Fruit fly (Drosophila melanogaster) whole organism, embryonic: ENCODE data around the gene Ythdc1.

ENCODE experiments used
- B-H1 ChIP-seq: fragments of 200-800 bp; sonication (Bioruptor generic); IDR thresholded peaks from 3 replicates; pipeline ENCODE4 v1.3.6; 2022; ENCODE audit warnings: missing biosample characterization, missing genetic modification characterization
- Blimp-1 ChIP-seq: fragments of 200-800 bp; sonication (Bioruptor generic); optimal IDR thresholded peaks from 3 replicates; lab custom pipeline; 2018; ENCODE audit warnings: missing biosample characterization, missing genetic modification characterization, mild to moderate bottlenecking, moderate library complexity, missing genetic modification reagents
- CG10267 ChIP-seq: fragments of 200-800 bp; sonication (Bioruptor generic); optimal IDR thresholded peaks from 2 replicates; lab custom pipeline; 2018; ENCODE audit warnings: missing biosample characterization, mild to moderate bottlenecking, missing genetic modification characterization, moderate library complexity
- CG10274 ChIP-seq: fragments of 200-800 bp; sonication (Bioruptor generic); optimal IDR thresholded peaks from 3 replicates; lab custom pipeline; 2017; ENCODE audit warnings: missing biosample characterization, mild to moderate bottlenecking, missing genetic modification characterization
- CG10979 ChIP-seq: fragments of 200-800 bp; sonication (Bioruptor generic); optimal IDR thresholded peaks from 2 replicates; lab custom pipeline; 2018; ENCODE audit warnings: missing biosample characterization, mild to moderate bottlenecking, missing genetic modification characterization, moderate library complexity
- CG11093 ChIP-seq: fragments of 200-800 bp; sonication (Bioruptor generic); IDR thresholded peaks from 3 replicates; pipeline ENCODE4 v1.3.6; 2022; ENCODE audit warnings: missing biosample characterization, missing genetic modification characterization
- CG12391 ChIP-seq: fragments of 200-800 bp; sonication (Bioruptor generic); optimal IDR thresholded peaks from 3 replicates; lab custom pipeline; 2018; ENCODE audit warnings: missing biosample characterization, mild to moderate bottlenecking, missing genetic modification characterization, moderate library complexity
- CG12744 ChIP-seq: fragments of 200-800 bp; sonication (Bioruptor generic); optimal IDR thresholded peaks from 2 replicates; lab custom pipeline; 2016; ENCODE audit warnings: missing biosample characterization, missing genetic modification characterization
- CG15073 ChIP-seq: fragments of 200-800 bp; sonication (Bioruptor generic); optimal IDR thresholded peaks from 2 replicates; lab custom pipeline; 2016; ENCODE audit warnings: missing biosample characterization, missing genetic modification characterization
- CG1602 ChIP-seq: fragments of 200-800 bp; sonication (Bioruptor generic); optimal IDR thresholded peaks from 3 replicates; lab custom pipeline; 2016; ENCODE audit warnings: missing biosample characterization, missing genetic modification characterization
- CG16813 ChIP-seq: fragments of 200-800 bp; sonication (Bioruptor generic); IDR thresholded peaks from 3 replicates; pipeline ENCODE4 v1.3.6; 2022; ENCODE audit warnings: missing biosample characterization, missing genetic modification characterization; ENCODE audit not compliant: partially characterized antibody
- CG17361 ChIP-seq: fragments of 200-800 bp; sonication (Bioruptor generic); IDR thresholded peaks from 3 replicates; pipeline ENCODE4 v1.3.6; 2022; ENCODE audit warnings: missing biosample characterization, missing genetic modification characterization
- CG17829 ChIP-seq: fragments of 200-800 bp; optimal IDR thresholded peaks from 2 replicates; lab custom pipeline; 2019; ENCODE audit warnings: missing biosample characterization, mild to moderate bottlenecking, missing genetic modification characterization, moderate library complexity
- CG18262 ChIP-seq: fragments of 200-800 bp; optimal IDR thresholded peaks from 3 replicates; lab custom pipeline; 2019; ENCODE audit warnings: missing biosample characterization, mild to moderate bottlenecking, missing genetic modification characterization, moderate library complexity
- CG30403 ChIP-seq: fragments of 200-800 bp; sonication (Bioruptor generic); optimal IDR thresholded peaks from 3 replicates; lab custom pipeline; 2016; ENCODE audit warnings: missing biosample characterization, missing genetic modification characterization
- CG31388 ChIP-seq: fragments of 200-800 bp; sonication (Bioruptor generic); optimal IDR thresholded peaks from 2 replicates; lab custom pipeline; 2016; ENCODE audit warnings: missing biosample characterization, missing genetic modification characterization
- CG31441 ChIP-seq: fragments of 200-800 bp; sonication (Bioruptor generic); IDR thresholded peaks from 2 replicates; pipeline ENCODE4 v1.3.6; 2022; ENCODE audit warnings: missing biosample characterization, missing genetic modification characterization
- CG34224 ChIP-seq: fragments of 200-800 bp; sonication (Bioruptor generic); IDR thresholded peaks from 3 replicates; pipeline ENCODE4 v1.3.6; 2022; ENCODE audit warnings: missing biosample characterization, missing genetic modification characterization; ENCODE audit not compliant: partially characterized antibody
- CG43689 ChIP-seq: fragments of 200-800 bp; sonication (Bioruptor generic); IDR thresholded peaks from 2 replicates; pipeline ENCODE4 v1.3.6; 2022; ENCODE audit warnings: missing biosample characterization, missing genetic modification characterization
- CG8290 ChIP-seq, 3 experiments: fragments of 200-800 bp; sonication (Bioruptor generic); optimal IDR thresholded peaks; 2 replicates each; lab custom pipeline; 2016 to 2019; ENCODE audit warnings: missing biosample characterization in 3 of 3, missing genetic modification characterization in 3 of 3, mild to moderate bottlenecking in 2 of 3, moderate library complexity in 1 of 3
- CG8388 ChIP-seq: fragments of 200-800 bp; sonication (Bioruptor generic); optimal IDR thresholded peaks from 2 replicates; lab custom pipeline; 2019; ENCODE audit warnings: missing biosample characterization, mild to moderate bottlenecking, missing genetic modification characterization, moderate library complexity
- CTCF ChIP-seq: fragments of 200-800 bp; sonication (Bioruptor generic); optimal IDR thresholded peaks from 2 replicates; lab custom pipeline; 2017; ENCODE audit warnings: missing biosample characterization, mild to moderate bottlenecking, missing genetic modification characterization, moderate library complexity
- Dfd ChIP-seq, 2 experiments: fragments of >200 bp; optimal IDR thresholded peaks; 2 replicates each; lab custom pipeline; 2017; ENCODE audit warnings: missing biosample characterization in 2 of 2, missing genetic modification characterization in 2 of 2
- Dip3 ChIP-seq: fragments of 200-800 bp; sonication (Bioruptor generic); optimal IDR thresholded peaks from 3 replicates; lab custom pipeline; 2016; ENCODE audit warnings: missing biosample characterization, missing genetic modification characterization
- Drgx ChIP-seq: fragments of 200-800 bp; sonication (Bioruptor generic); IDR thresholded peaks from 2 replicates; pipeline ENCODE4 v1.3.6; 2022; ENCODE audit warnings: missing biosample characterization, missing genetic modification characterization
- Med ChIP-seq: fragments of 200-800 bp; sonication (Bioruptor generic); peaks from one replicate; lab custom pipeline; 2016; ENCODE audit warnings: missing biosample characterization, missing genetic modification characterization, mild to moderate bottlenecking, inconsistent platforms, moderate library complexity
- NC2β ChIP-seq: fragments of 200-800 bp; sonication (Bioruptor generic); optimal IDR thresholded peaks from 2 replicates; lab custom pipeline; 2016; ENCODE audit warnings: missing biosample characterization, missing genetic modification characterization
- Rfx ChIP-seq: fragments of 200-800 bp; sonication (Bioruptor generic); IDR thresholded peaks from 2 replicates; pipeline ENCODE4 v1.3.6; 2022; ENCODE audit warnings: missing biosample characterization, missing genetic modification characterization
- Scr ChIP-seq: fragments of 200-800 bp; sonication (Bioruptor generic); IDR thresholded peaks from 2 replicates; pipeline ENCODE4 v1.3.6; 2022; ENCODE audit warnings: missing biosample characterization, missing genetic modification characterization; ENCODE audit not compliant: partially characterized antibody
- Sox102F ChIP-seq: fragments of 200-800 bp; sonication (Bioruptor generic); optimal IDR thresholded peaks from 2 replicates; lab custom pipeline; 2018; ENCODE audit warnings: missing biosample characterization, mild to moderate bottlenecking, missing genetic modification characterization, moderate library complexity
- br ChIP-seq: fragments of >200 bp; optimal IDR thresholded peaks from 2 replicates; lab custom pipeline; 2017
- bsh ChIP-seq, 2 experiments: fragments of 200-800 bp; sonication (Bioruptor generic); optimal IDR thresholded peaks; 2 replicates each; lab custom pipeline; 2017 to 2018; ENCODE audit warnings: mild to moderate bottlenecking in 2 of 2, missing biosample characterization in 2 of 2, missing genetic modification characterization in 2 of 2, moderate library complexity in 1 of 2
- ci ChIP-seq: fragments of 200-800 bp; sonication (Bioruptor generic); IDR thresholded peaks from 3 replicates; pipeline ENCODE4 v1.3.6; 2022; ENCODE audit warnings: missing biosample characterization, missing genetic modification characterization
- cwo ChIP-seq: fragments of 200-800 bp; sonication (Bioruptor generic); optimal IDR thresholded peaks from 3 replicates; lab custom pipeline; 2017; ENCODE audit warnings: missing biosample characterization, missing genetic modification characterization, mild to moderate bottlenecking, moderate library complexity, missing genetic modification reagents
- danr ChIP-seq: fragments of 200-800 bp; sonication (Bioruptor generic); IDR thresholded peaks from 2 replicates; pipeline ENCODE4 v1.3.6; 2022; ENCODE audit warnings: missing biosample characterization, missing genetic modification characterization
- dysf ChIP-seq: fragments of 200-800 bp; sonication (Bioruptor generic); IDR thresholded peaks from 3 replicates; pipeline ENCODE4 v1.3.6; 2022; ENCODE audit warnings: missing biosample characterization, missing genetic modification characterization
- fd96Cb ChIP-seq: fragments of 200-800 bp; sonication (Bioruptor generic); optimal IDR thresholded peaks from 2 replicates; lab custom pipeline; 2018; ENCODE audit warnings: missing biosample characterization, mild to moderate bottlenecking, missing genetic modification characterization, moderate library complexity
- gem ChIP-seq: fragments of 200-800 bp; sonication (Bioruptor generic); optimal IDR thresholded peaks from 2 replicates; lab custom pipeline; 2019; ENCODE audit warnings: missing biosample characterization, mild to moderate bottlenecking, missing genetic modification characterization, moderate library complexity
- jumu ChIP-seq: fragments of 200-800 bp; sonication (Bioruptor generic); optimal IDR thresholded peaks from 3 replicates; lab custom pipeline; 2016; ENCODE audit warnings: missing biosample characterization, missing genetic modification characterization
- nmo ChIP-seq: fragments of 200-800 bp; sonication (Bioruptor generic); optimal IDR thresholded peaks from 2 replicates; lab custom pipeline; 2018; ENCODE audit warnings: missing biosample characterization, mild to moderate bottlenecking, missing genetic modification characterization, moderate library complexity
- odd ChIP-seq: fragments of 200-800 bp; sonication (Bioruptor generic); optimal IDR thresholded peaks from 2 replicates; lab custom pipeline; 2017; ENCODE audit warnings: missing biosample characterization, mild to moderate bottlenecking, missing genetic modification characterization
- phol ChIP-seq: fragments of 200-800 bp; sonication (Bioruptor generic); optimal IDR thresholded peaks from 3 replicates; lab custom pipeline; 2018; ENCODE audit warnings: missing biosample characterization, mild to moderate bottlenecking, missing genetic modification characterization, moderate library complexity
- prd ChIP-seq, 3 experiments: fragments of >200 bp in 2 of 3; fragments of 200-800 bp in 1 of 3; sonication (Bioruptor generic) in 1 of 3; optimal IDR thresholded peaks in 2 of 3; IDR thresholded peaks in 1 of 3; 2 replicates in 2 of 3; 3 replicates in 1 of 3; pipeline versions ENCODE4 v1.3.6 to Lab custom; 2017 to 2022; ENCODE audit warnings: missing biosample characterization in 1 of 3, missing genetic modification characterization in 1 of 3
- ro ChIP-seq: fragments of 200-800 bp; sonication (Bioruptor generic); IDR thresholded peaks from 2 replicates; pipeline ENCODE4 v1.3.6; 2022; ENCODE audit warnings: missing biosample characterization, missing genetic modification characterization
- row ChIP-seq: fragments of 200-800 bp; sonication (Bioruptor generic); IDR thresholded peaks from 3 replicates; pipeline ENCODE4 v1.3.6; 2022; ENCODE audit warnings: missing biosample characterization, missing genetic modification characterization
- sens ChIP-seq: fragments of 200-800 bp; sonication (Bioruptor generic); peaks from one replicate; lab custom pipeline; 2016; ENCODE audit warnings: missing biosample characterization, missing genetic modification characterization
- sna ChIP-seq: fragments of 200-800 bp; sonication (Bioruptor generic); IDR thresholded peaks from 2 replicates; pipeline ENCODE4 v1.3.6; 2022; ENCODE audit warnings: missing biosample characterization, missing genetic modification characterization; ENCODE audit not compliant: partially characterized antibody
- sug ChIP-seq: fragments of 200-800 bp; optimal IDR thresholded peaks from 2 replicates; lab custom pipeline; 2019; ENCODE audit warnings: missing biosample characterization, mild to moderate bottlenecking, missing genetic modification characterization, moderate library complexity
- trem ChIP-seq: fragments of 200-800 bp; optimal IDR thresholded peaks from 3 replicates; lab custom pipeline; 2019; ENCODE audit warnings: missing biosample characterization, mild to moderate bottlenecking, missing genetic modification characterization, moderate library complexity
- zf30C ChIP-seq: fragments of 200-800 bp; sonication (Bioruptor generic); optimal IDR thresholded peaks from 3 replicates; lab custom pipeline; 2018; ENCODE audit warnings: missing biosample characterization, mild to moderate bottlenecking, missing genetic modification characterization

The Ythdc1 gene

dm6 chr3L:3399249-3399922 is 25.4 kb upstream of the Ythdc1 start (continued):
- no peak for TF ChIP-seq Dfd (GFP tag; optimal IDR thresholded peaks at IDR 0.05; lab: Kevin White, UChicago)
- TF ChIP-seq dysf (GFP tag; lab: Robert Waterston, UW): no peak
- TF ChIP-seq CG17829 (tag; lab: Kevin White, UChicago): peak; percentile 13
- no peak for TF ChIP-seq CG34224 (GFP tag; lab: Robert Waterston, UW)
- TF ChIP-seq gem (tag; lab: Kevin White, UChicago): peak; percentile 36
- peak; percentile 26 for TF ChIP-seq CG12391 (tag; lab: Kevin White, UChicago)
- TF ChIP-seq CG16813: no peak
- TF ChIP-seq Dip3: no peak
- TF ChIP-seq phol (tag; lab: Kevin White, UChicago): peak; percentile 48
- no peak for TF ChIP-seq CG15073 (GFP tag; lab: Kevin White, UChicago)
- TF ChIP-seq CG30403 (GFP tag; lab: Kevin White, UChicago): peak; percentile 21
- TF ChIP-seq fd96Cb (tag; lab: Kevin White, UChicago): peak; percentile 14
- no peak for TF ChIP-seq sug (tag; lab: Kevin White, UChicago)
- TF ChIP-seq CG18262 (tag; lab: Kevin White, UChicago): peak; percentile 36
- TF ChIP-seq Rfx (GFP tag; lab: Robert Waterston, UW): no peak
- TF ChIP-seq br (lab: Kevin White, UChicago): no peak
- TF ChIP-seq Med (GFP tag; lab: Kevin White, UChicago): peak; percentile 26
- TF ChIP-seq CG11093: no peak
- no peak for TF ChIP-seq CG8290 (GFP tag; optimal IDR thresholded peaks at IDR 0.05; lab: Kevin White, UChicago)
- no peak for TF ChIP-seq CG8290 (tag; optimal IDR thresholded peaks at IDR 0.05; lab: Kevin White, UChicago)
- no peak for TF ChIP-seq CTCF (GFP tag; lab: Kevin White, UChicago)
- peak; percentile 20 for TF ChIP-seq cwo (GFP tag; lab: Kevin White, UChicago)
- peak; percentile 84 for TF ChIP-seq sens (GFP tag; lab: Kevin White, UChicago)
- peak; percentile 18 for TF ChIP-seq nmo (GFP tag; lab: Kevin White, UChicago)
- TF ChIP-seq ci: no peak
- peak; percentile 62 for TF ChIP-seq Drgx (GFP tag; lab: Robert Waterston, UW)
- peak; percentile 42 for TF ChIP-seq CG10979 (tag; lab: Kevin White, UChicago)
- TF ChIP-seq odd (GFP tag; lab: Kevin White, UChicago): no peak
- 0 out of 3 replicates have a peak, but pooled peaks have one; percentile 7 for TF ChIP-seq row (GFP tag; lab: Robert Waterston, UW)
- no peak for TF ChIP-seq CG43689 (GFP tag; lab: Robert Waterston, UW)
- no peak for TF ChIP-seq ro
- TF ChIP-seq prd (optimal IDR thresholded peaks at IDR 0.05; lab: Kevin White, UChicago): no peak
- TF ChIP-seq prd (GFP tag; IDR thresholded peaks at IDR 0.05; lab: Robert Waterston, UW): 0 out of 3 replicates have a peak, but pooled peaks have one; percentile 21
- no peak for TF ChIP-seq CG10274 (GFP tag; lab: Kevin White, UChicago)
- TF ChIP-seq CG17361 (GFP tag; lab: Robert Waterston, UW): no peak
- TF ChIP-seq CG1602 (GFP tag; lab: Kevin White, UChicago): no peak
- no peak for TF ChIP-seq Scr (GFP tag; lab: Robert Waterston, UW)
- TF ChIP-seq CG10267 (tag; lab: Kevin White, UChicago): no peak
- no peak for TF ChIP-seq NC2β (GFP tag; lab: Kevin White, UChicago)
- peak; percentile 34; the same call in 1 of the 2 replicates for TF ChIP-seq CG31441 (GFP tag; lab: Robert Waterston, UW)
- TF ChIP-seq bsh (GFP tag; optimal IDR thresholded peaks at IDR 0.05; lab: Kevin White, UChicago): peak; percentile 29 to 57
- no peak for TF ChIP-seq CG12744
- peak; percentile 68 for TF ChIP-seq trem
- TF ChIP-seq CG8388: peak; percentile 23
- peak; percentile 6 for TF ChIP-seq zf30C (GFP tag; lab: Kevin White, UChicago)
- TF ChIP-seq jumu: no peak
- TF ChIP-seq CG31388 (GFP tag; lab: Kevin White, UChicago): no peak
- TF ChIP-seq Blimp-1 (GFP tag; lab: Kevin White, UChicago): peak; percentile 30
- TF ChIP-seq Sox102F (GFP tag; lab: Kevin White, UChicago): peak; percentile 38
- TF ChIP-seq danr (GFP tag; lab: Robert Waterston, UW): no peak
- TF ChIP-seq sna (GFP tag; lab: Robert Waterston, UW): no peak
- TF ChIP-seq B-H1 (GFP tag; lab: Robert Waterston, UW): no peak
